Fruit fly (Drosophila melanogaster) ovary, adult (tissue): ENCODE data around the gene Arr1.
A peak's percentile ranks its signal among the peaks of the same experiment; 100 is the strongest.

Experiments used
- CG17801 ChIP-seq: fragments of 200-800 bp; optimal IDR thresholded peaks from 2 replicates; lab custom pipeline; 2019; ENCODE audit warnings: missing biosample characterization, mild to moderate bottlenecking, missing genetic modification characterization, moderate library complexity; ENCODE audit not compliant: partially characterized antibody

Gene Arr1

dm6 chr2L:18077969-18078368, at the start of gene Arr1:
Arr1 (plus strand) TSS chr2L:18078269.
- no peak for TF ChIP-seq CG17801 (GFP tag; lab: Kevin White, UChicago)

- TF ChIP-seq CG17801 (GFP tag; lab: Kevin White, UChicago): no peak
These were observed 45.3 kb upstream of the Arr1 start for dm6 chr2L:18032741-18033140.

- TF ChIP-seq CG17801 (GFP tag; lab: Kevin White, UChicago): no peak
These were observed 10.8 kb upstream of the Arr1 start for dm6 chr2L:18067266-18067665.

dm6 chr2L:18081328-18081727, 3.3 kb downstream of the Arr1 start, which contains the start of gene ninaD:
ninaD (plus strand) TSS chr2L:18081628.
- TF ChIP-seq CG17801 (GFP tag; lab: Kevin White, UChicago): no peak

- no peak for TF ChIP-seq CG17801 (GFP tag; lab: Kevin White, UChicago)
These were observed 5.9 kb downstream of the Arr1 start, which contains the start of gene CG31741 for dm6 chr2L:18083956-18084355. CG31741 (plus strand) TSS chr2L:18084256.

- TF ChIP-seq CG17801 (GFP tag; lab: Kevin White, UChicago): no peak
These were observed 13.6 kb downstream of the Arr1 start for dm6 chr2L:18091705-18092104.

- no peak for TF ChIP-seq CG17801 (GFP tag; lab: Kevin White, UChicago)
These were observed 14.1 kb downstream of the Arr1 start, which contains the start of gene CG15153 for dm6 chr2L:18092156-18092555. CG15153 (minus strand) TSS chr2L:18092256.

- TF ChIP-seq CG17801 (GFP tag; lab: Kevin White, UChicago): no peak
These were observed 18.2 kb downstream of the Arr1 start, which contains the start of gene Slc25A46b for dm6 chr2L:18096268-18096667. Slc25A46b (plus strand) TSS chr2L:18096568.

dm6 chr2L:18112435-18112834, 34.4 kb downstream of the Arr1 start:
- no peak for TF ChIP-seq CG17801 (GFP tag; lab: Kevin White, UChicago)

- no peak for TF ChIP-seq CG17801 (GFP tag; lab: Kevin White, UChicago)
These were observed 35.0 kb downstream of the Arr1 start, which contains the start of gene CG44476 for dm6 chr2L:18113079-18113478. CG44476 (minus strand) TSS chr2L:18113179.

- TF ChIP-seq CG17801 (GFP tag; lab: Kevin White, UChicago): no peak
These were observed 36.2 kb downstream of the Arr1 start, which contains the start of gene CG15152 for dm6 chr2L:18114176-18114703. CG15152 (plus strand) TSS chr2L:18114547.

- no peak for TF ChIP-seq CG17801 (GFP tag; lab: Kevin White, UChicago)
These were observed 37.0 kb downstream of the Arr1 start for dm6 chr2L:18115104-18115503.

dm6 chr2L:18119643-18120042, 41.6 kb downstream of the Arr1 start, which contains the start of gene CG5758:
CG5758 (plus strand) TSS chr2L:18119995.
- no peak for TF ChIP-seq CG17801 (GFP tag; lab: Kevin White, UChicago)

- TF ChIP-seq CG17801 (GFP tag; lab: Kevin White, UChicago): peak; percentile 49
These were observed 43.5 kb downstream of the Arr1 start for dm6 chr2L:18121367-18122230.

- TF ChIP-seq CG17801 (GFP tag; lab: Kevin White, UChicago): no peak
These were observed 44.1 kb downstream of the Arr1 start for dm6 chr2L:18122231-18122551.

- no peak for TF ChIP-seq CG17801 (GFP tag; lab: Kevin White, UChicago)
These were observed 44.9 kb downstream of the Arr1 start for dm6 chr2L:18122920-18123319.
